Fruit fly (Drosophila melanogaster) whole organism: ENCODE results near the gene Tat.

Source experiments
- CG8478 ChIP-seq: fragments of >200 bp; optimal IDR thresholded peaks from 2 replicates; lab custom pipeline; 2018; ENCODE audit warnings: inconsistent platforms
- Dll ChIP-seq: fragments of >200 bp; optimal IDR thresholded peaks from 2 replicates; lab custom pipeline; 2017
- EcR ChIP-seq, 2 experiments: fragments of >200 bp; optimal IDR thresholded peaks; 2 replicates each; lab custom pipeline; 2017; ENCODE audit warnings: missing biosample characterization in 2 of 2, missing genetic modification characterization in 2 of 2, missing genetic modification reagents in 2 of 2
- pan ChIP-seq: fragments of >200 bp; optimal IDR thresholded peaks from 2 replicates; lab custom pipeline; 2017
- psq ChIP-seq: fragments of >200 bp; optimal IDR thresholded peaks from 2 replicates; lab custom pipeline; 2017
- usp ChIP-seq: fragments of >200 bp; optimal IDR thresholded peaks from 2 replicates; lab custom pipeline; 2017; ENCODE audit warnings: missing biosample characterization, missing genetic modification characterization, mixed read lengths

Tat gene

DNA sequence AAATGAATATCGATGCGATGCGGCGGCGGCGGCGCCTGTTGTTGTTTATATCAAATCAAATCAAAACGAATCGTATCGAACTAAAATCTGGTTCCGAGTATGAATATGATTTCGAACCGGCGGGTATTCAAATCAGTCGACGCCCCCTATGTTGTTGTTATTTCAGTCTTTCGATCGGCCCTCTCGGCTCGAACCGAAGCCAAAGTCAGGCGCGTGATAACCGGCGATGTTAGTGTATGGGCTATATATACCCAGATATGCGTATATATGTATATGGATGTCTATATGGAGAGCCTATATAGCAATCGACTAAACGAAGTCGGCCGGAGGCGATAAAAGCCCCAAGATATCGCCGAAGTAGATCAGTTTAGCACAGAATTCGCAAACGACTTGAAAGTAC lies at the start of gene Tat, which contains the start of gene CG46317:
Gene Tat, plus strand, starts transcription at position 361 of the 400 bp plus-strand sequence.
Gene CG46317, plus strand, starts transcription at position 361 of the 400 bp plus-strand sequence.
- TF ChIP-seq EcR (GFP tag; optimal IDR thresholded peaks at IDR 0.05; lab: Kevin White, UChicago) (no peak), Dll (lab: Kevin White, UChicago) (no peak), usp (no peak)

DNA sequence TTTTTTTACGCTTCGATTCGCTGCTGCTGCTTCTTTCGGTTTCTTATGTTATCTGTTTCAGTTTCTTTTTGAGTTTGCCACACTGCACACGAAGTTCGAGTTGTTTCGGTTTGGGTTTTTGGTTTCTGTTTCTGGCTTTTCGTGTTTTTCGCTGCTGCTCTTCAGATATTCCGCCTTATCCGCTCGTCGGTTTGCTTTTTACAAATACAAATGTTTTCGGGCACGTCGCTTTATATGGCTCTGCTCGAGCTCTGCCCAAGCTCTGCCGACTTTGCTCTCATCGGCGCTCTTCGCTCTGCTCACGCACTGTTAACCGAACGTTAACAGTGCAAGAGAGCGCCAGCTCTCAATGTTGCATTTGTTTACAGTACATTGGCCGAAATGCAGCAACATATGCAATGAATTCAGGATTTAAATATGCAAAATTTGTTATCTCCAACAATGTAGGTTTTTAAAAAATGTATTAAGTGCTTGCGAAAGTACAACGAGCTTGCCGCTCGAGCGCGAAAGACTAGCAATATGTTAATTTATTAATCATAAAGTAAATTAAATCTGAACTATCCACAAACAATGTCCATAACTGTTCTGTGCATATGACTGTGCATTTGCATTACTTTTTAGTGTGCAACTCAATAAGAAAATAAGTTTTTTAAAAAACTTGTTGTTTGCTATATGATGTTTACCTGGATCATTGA lies 49.6 kb upstream of the Tat start:
- TF ChIP-seq Dll (lab: Kevin White, UChicago) (peak; percentile 47), usp (no peak)

DNA sequence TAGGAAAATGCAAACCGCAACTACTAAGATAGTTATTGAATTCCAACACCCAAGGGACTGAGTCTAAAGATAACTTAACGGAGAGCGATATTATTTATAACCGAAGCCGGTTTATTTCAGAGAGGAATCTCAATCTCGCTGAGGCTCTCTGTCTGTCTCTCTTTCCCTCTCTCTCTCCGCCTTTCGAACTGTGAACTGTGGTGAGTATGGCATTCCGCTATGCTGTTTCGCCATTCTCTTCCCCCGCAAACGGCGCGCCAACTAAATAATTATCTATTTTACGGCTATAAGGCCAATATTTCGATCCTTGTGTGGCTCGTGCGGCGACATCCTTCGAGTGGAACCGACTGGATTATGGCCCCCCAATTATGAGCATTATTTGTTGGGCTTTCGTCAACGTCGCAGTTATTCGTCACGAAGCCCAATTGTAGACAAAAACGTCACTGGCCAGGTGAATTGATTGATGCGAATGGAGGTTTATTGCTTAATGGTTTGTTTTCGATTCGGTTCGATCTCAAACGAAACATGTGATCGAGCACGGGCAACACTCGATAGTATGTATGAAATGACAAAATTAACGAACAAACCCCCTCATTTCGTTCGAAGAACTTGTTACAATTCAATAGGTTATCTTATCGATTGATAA lies 48.8 kb upstream of the Tat start:
- no peak for TF ChIP-seq usp
- TF ChIP-seq CG8478 (lab: Kevin White, UChicago), result no peak
- no peak for TF ChIP-seq EcR (GFP tag; optimal IDR thresholded peaks at IDR 0.05; lab: Kevin White, UChicago)
- TF ChIP-seq Dll (lab: Kevin White, UChicago), result no peak
- TF ChIP-seq pan (lab: Kevin White, UChicago), result no peak
- no peak for TF ChIP-seq psq (lab: Kevin White, UChicago)

DNA sequence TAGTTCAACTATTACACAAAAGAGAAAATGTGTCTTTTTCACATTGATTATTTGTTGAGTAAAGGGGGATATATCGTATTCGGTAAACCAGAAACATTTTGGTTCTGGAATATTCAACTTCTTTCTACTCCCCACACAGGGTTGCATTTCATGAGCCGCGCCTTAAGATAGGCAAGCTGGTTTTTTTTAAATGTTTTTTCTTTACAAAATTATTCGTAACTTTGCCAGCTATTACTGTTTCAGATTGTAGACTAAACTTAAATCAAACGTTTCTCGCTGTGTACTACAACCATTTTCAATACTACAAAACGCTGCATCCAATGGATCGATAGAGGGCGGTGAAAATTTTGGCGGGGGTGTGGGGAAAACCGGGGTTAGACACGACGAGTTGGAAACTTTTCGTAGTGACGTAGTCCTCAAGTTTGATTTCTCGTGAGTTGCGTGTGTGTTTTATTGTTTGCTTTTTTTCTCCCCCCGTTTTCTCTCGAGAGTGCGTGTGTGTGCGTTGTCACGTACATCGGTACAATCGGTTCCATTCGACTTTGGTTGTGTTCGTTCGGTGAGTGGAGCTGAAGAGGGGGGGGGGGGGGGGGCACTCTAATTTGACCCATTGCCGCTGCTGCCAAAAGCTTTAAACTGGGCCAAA lies 47.4 kb upstream of the Tat start:
- TF ChIP-seq pan (lab: Kevin White, UChicago) (no peak), usp (no peak), CG8478 (lab: Kevin White, UChicago) (no peak), Dll (lab: Kevin White, UChicago) (no peak), EcR (GFP tag; optimal IDR thresholded peaks at IDR 0.05; lab: Kevin White, UChicago) (no peak), psq (lab: Kevin White, UChicago) (no peak)

DNA sequence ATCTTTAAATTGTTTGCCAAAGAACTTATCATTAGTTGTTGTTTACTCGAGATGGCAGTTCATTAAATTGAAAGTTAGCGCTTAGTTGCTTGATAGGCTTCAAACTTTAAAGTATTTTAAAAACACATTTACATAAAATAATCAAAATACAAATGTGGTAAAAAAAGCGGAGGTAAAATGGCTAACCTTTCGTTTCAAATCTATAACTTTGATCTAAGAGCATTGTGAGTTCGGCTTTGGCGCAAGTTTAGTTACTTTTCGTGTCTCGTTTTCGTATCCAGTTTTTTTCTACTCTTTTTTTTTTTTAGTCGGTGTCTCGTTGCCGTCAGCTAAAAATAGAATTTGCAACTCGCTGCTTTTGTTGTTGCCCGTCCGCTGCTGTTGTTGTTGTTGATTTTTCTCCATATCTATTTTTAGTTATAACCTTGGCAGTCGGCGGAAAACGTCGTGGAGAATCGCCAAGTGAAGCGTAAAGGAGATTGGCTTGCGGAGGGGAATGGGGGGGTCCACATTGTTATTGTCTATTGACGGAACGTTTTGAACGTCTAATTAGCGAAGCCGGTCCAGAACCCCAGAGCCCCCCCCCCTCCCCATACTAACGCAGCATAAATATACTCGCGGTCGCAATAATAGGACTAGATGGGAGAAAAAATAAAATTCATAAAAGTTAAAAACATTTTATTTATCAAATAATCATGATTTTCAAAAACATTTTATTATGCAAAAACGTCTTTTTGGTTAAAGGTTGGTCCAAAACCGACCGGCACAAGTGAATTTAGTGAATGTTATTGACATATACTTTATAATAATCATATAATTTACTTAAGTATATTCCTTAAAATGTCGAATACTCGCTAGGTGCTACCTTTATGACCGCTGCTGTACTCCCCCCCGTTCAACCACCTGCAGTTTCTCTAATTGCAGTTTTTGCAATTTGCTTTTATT lies 46.2 kb upstream of the Tat start:
- TF ChIP-seq pan (lab: Kevin White, UChicago) (no peak), usp (no peak), psq (lab: Kevin White, UChicago) (no peak), Dll (lab: Kevin White, UChicago) (no peak), EcR (GFP tag; optimal IDR thresholded peaks at IDR 0.05; lab: Kevin White, UChicago) (no peak), CG8478 (lab: Kevin White, UChicago) (no peak)

DNA sequence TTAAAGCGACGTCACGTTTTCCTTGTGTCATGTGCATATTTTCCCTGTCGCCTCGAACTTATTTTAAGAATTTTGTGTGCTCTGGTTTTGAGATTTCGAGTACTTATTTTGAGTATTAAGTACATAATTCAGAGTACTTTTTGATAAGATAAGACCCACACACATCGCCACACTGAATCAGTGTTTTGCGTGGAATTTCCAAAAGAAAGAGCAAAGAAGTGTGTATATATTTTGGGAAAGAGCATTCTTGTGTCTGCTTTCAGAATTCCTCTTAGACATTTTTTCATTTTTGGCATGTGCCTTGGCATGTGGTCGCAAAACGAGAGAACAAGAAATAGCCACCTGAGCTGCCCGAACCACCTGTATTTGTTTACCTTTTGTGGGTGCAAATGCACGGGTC lies 45.2 kb upstream of the Tat start:
- TF ChIP-seq Dll (lab: Kevin White, UChicago) (no peak), psq (lab: Kevin White, UChicago) (no peak), EcR (GFP tag; optimal IDR thresholded peaks at IDR 0.05; lab: Kevin White, UChicago) (no peak), pan (lab: Kevin White, UChicago) (no peak), usp (no peak), CG8478 (lab: Kevin White, UChicago) (no peak)

DNA sequence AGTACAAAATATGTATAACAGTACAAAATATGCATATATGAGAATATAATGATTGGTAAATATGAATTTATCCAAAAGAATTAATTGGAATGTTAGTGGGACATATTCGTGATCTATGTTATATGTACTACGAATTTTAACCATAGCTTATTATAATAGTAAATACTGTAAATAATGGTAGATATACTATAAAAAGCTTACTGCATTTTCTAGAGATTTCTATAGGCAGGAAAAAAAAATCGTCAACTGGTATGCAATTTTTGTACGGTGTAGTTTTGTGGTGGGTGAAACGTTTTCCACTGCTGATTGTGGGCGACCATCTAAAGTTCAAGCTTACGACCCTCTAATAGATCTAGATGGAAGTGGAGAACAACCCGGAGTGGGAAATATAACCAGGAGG lies 44.2 kb upstream of the Tat start:
- TF ChIP-seq usp (no peak), Dll (lab: Kevin White, UChicago) (no peak), pan (lab: Kevin White, UChicago) (no peak), psq (lab: Kevin White, UChicago) (no peak), CG8478 (lab: Kevin White, UChicago) (no peak), EcR (GFP tag; optimal IDR thresholded peaks at IDR 0.05; lab: Kevin White, UChicago) (no peak)

DNA sequence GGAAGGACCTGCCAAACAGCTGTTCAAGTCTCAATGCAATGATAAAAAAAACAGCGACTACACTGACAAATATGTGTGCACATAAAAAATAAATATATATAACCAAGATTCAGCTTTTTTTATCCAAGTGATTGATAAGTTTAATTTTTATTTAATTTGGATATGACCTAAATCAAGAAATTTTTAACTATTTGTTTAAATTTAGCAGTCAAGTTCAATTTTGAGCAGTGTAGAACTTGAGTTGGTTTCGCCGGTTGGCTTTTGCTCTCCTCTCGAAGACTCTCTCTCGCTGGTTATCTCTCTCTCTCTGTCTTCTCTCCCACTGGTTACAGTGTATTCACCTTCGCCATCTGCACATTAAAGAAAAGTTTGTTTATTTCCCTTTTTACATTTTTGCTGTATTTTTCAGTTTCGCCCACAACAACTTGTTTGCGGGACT lies 43.0 kb upstream of the Tat start:
- TF ChIP-seq CG8478 (lab: Kevin White, UChicago) (no peak), usp (no peak), psq (lab: Kevin White, UChicago) (no peak), EcR (GFP tag; optimal IDR thresholded peaks at IDR 0.05; lab: Kevin White, UChicago) (no peak), Dll (lab: Kevin White, UChicago) (no peak), pan (lab: Kevin White, UChicago) (no peak)

DNA sequence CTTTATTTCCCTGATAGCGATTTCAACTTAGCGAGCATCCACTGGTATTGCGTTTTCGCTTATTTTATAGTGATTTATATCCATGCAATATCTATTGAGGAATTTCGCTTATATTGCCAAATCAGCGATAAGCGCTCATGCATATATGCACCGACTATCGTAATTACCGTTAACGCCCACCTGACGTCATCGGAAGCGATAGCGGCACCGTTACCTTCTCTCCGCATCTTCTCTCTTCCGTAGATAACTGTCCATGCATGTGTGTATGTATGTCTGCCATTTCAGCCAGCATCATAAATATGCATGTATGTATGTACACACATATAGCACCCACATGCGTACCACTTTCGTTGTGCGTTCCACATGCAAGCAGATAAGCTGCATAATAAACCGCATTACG lies 39.8 kb upstream of the Tat start:
- TF ChIP-seq pan (lab: Kevin White, UChicago), result no peak
- TF ChIP-seq CG8478 (lab: Kevin White, UChicago), result no peak
- TF ChIP-seq usp, result no peak
- no peak for TF ChIP-seq EcR (GFP tag; optimal IDR thresholded peaks at IDR 0.05; lab: Kevin White, UChicago)
- TF ChIP-seq Dll (lab: Kevin White, UChicago), result no peak
- TF ChIP-seq psq (lab: Kevin White, UChicago), result no peak

DNA sequence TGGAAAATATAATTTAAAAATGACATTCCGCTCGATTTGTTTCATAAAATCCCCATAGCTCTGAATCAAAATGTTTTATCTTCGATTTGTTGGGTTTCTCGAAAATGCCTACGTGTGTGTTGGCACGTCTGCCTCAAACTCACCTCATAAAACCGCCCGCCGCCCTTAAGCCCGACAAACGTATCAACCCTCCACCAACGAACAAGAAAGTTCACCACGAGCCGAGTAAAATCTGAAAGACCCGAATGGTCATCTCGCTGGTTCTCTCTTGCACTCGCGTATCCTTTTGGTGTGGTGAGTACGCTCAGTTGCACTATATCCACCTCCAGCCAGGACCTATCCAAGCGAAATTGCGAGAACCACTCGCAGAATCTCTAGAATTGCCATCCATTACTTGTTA lies 39.0 kb upstream of the Tat start:
- TF ChIP-seq pan (lab: Kevin White, UChicago) (no peak), EcR (GFP tag; optimal IDR thresholded peaks at IDR 0.05; lab: Kevin White, UChicago) (no peak), psq (lab: Kevin White, UChicago) (no peak), Dll (lab: Kevin White, UChicago) (no peak), usp (no peak), CG8478 (lab: Kevin White, UChicago) (no peak)

DNA sequence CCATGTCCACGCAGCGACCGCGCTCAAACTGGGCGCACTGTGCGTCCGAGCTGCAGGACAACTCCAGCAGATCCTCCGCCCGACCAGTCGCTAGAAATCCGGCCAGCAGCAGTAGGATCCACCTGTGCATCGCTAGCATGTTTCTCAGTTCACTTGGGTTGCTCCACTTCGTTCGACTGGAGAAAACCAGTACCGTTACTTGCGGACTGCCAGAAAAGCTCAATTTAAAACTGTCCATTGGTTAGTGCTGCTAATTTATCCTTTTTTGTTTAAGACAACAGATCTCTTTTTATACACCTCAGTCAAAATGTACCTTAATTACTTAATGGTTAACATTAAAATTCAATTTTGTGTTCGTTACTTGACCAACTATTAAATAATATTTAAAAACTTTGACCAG lies 35.4 kb upstream of the Tat start, which contains the start of gene CG11674:
Gene CG11674, minus strand, starts transcription at position 215 of the 400 bp plus-strand sequence.
- TF ChIP-seq Dll (lab: Kevin White, UChicago), result no peak
- no peak for TF ChIP-seq pan (lab: Kevin White, UChicago)
- TF ChIP-seq psq (lab: Kevin White, UChicago), result no peak
- TF ChIP-seq CG8478 (lab: Kevin White, UChicago), result no peak
- TF ChIP-seq EcR (GFP tag; optimal IDR thresholded peaks at IDR 0.05; lab: Kevin White, UChicago), result no peak
- TF ChIP-seq usp, result no peak
